Fruit fly (Drosophila melanogaster) whole organism, embryonic: ENCODE results near the gene CG5731.

Experiments used
- Aef1 ChIP-seq: fragments of 200-800 bp; sonication (Bioruptor generic); IDR thresholded peaks from 3 replicates; pipeline ENCODE4 v1.3.6; 2022; ENCODE audit warnings: missing biosample characterization, missing genetic modification characterization
- Bdp1 ChIP-seq: fragments of 200-800 bp; sonication (Bioruptor generic); optimal IDR thresholded peaks from 3 replicates; lab custom pipeline; 2016; ENCODE audit warnings: missing biosample characterization, missing genetic modification characterization
- CG10209 ChIP-seq: fragments of 200-800 bp; sonication (Bioruptor generic); optimal IDR thresholded peaks from 3 replicates; lab custom pipeline; 2017; ENCODE audit warnings: missing biosample characterization, mild to moderate bottlenecking, missing genetic modification characterization, missing genetic modification reagents
- CG10366 ChIP-seq: fragments of 200-800 bp; sonication (Bioruptor generic); IDR thresholded peaks from 2 replicates; pipeline ENCODE4 v1.3.6; 2022; ENCODE audit warnings: missing biosample characterization, missing genetic modification characterization
- CG11247 ChIP-seq: fragments of 200-800 bp; sonication (Bioruptor generic); IDR thresholded peaks from 2 replicates; pipeline ENCODE4 v1.3.6; 2022; ENCODE audit warnings: missing biosample characterization, missing genetic modification characterization
- CG14441 ChIP-seq: fragments of 200-800 bp; sonication (Bioruptor generic); IDR thresholded peaks from 2 replicates; pipeline ENCODE4 v1.3.6; 2022; ENCODE audit warnings: missing biosample characterization, missing genetic modification characterization
- CG1602 ChIP-seq: fragments of 200-800 bp; sonication (Bioruptor generic); optimal IDR thresholded peaks from 3 replicates; lab custom pipeline; 2016; ENCODE audit warnings: missing biosample characterization, missing genetic modification characterization
- CG1603 ChIP-seq: fragments of 200-800 bp; sonication (Bioruptor generic); optimal IDR thresholded peaks from 2 replicates; lab custom pipeline; 2019; ENCODE audit warnings: missing biosample characterization, mild to moderate bottlenecking, missing genetic modification characterization, moderate library complexity
- CG2116 ChIP-seq: fragments of 200-800 bp; sonication (Bioruptor generic); optimal IDR thresholded peaks from 3 replicates; lab custom pipeline; 2018; ENCODE audit warnings: missing biosample characterization, mild to moderate bottlenecking, missing genetic modification characterization
- CG2202 ChIP-seq: fragments of 200-800 bp; sonication (Bioruptor generic); optimal IDR thresholded peaks from 2 replicates; lab custom pipeline; 2018; ENCODE audit warnings: missing biosample characterization, mild to moderate bottlenecking, missing genetic modification characterization
- CG31365 ChIP-seq: fragments of 200-800 bp; sonication (Bioruptor generic); optimal IDR thresholded peaks from 2 replicates; lab custom pipeline; 2018; ENCODE audit warnings: missing biosample characterization, mild to moderate bottlenecking, missing genetic modification characterization
- CG3163 ChIP-seq: fragments of 200-800 bp; sonication (Bioruptor generic); optimal IDR thresholded peaks from 3 replicates; lab custom pipeline; 2016; ENCODE audit warnings: missing biosample characterization, missing genetic modification characterization
- CG3726 ChIP-seq: fragments of 200-800 bp; sonication (Bioruptor generic); IDR thresholded peaks from 3 replicates; pipeline ENCODE4, ENCODE4 v1.3.6; 2022; ENCODE audit warnings: missing biosample characterization, missing genetic modification characterization
- CG4328 ChIP-seq: fragments of 200-800 bp; sonication (Bioruptor generic); optimal IDR thresholded peaks from 3 replicates; lab custom pipeline; 2017; ENCODE audit warnings: missing biosample characterization, missing genetic modification reagents, missing genetic modification characterization
- CG5245 ChIP-seq: fragments of 200-800 bp; sonication (Bioruptor generic); optimal IDR thresholded peaks from 3 replicates; lab custom pipeline; 2016; ENCODE audit warnings: missing biosample characterization, missing genetic modification characterization
- CG6813 ChIP-seq: fragments of 200-800 bp; sonication (Bioruptor generic); optimal IDR thresholded peaks from 2 replicates; lab custom pipeline; 2017; ENCODE audit warnings: missing biosample characterization, missing genetic modification characterization, mild to moderate bottlenecking, moderate library complexity, missing genetic modification reagents
- CG6854 ChIP-seq: fragments of 200-800 bp; sonication (Bioruptor generic); optimal IDR thresholded peaks from 3 replicates; lab custom pipeline; 2017; ENCODE audit warnings: missing biosample characterization, mild to moderate bottlenecking, missing genetic modification characterization
- CG7357 ChIP-seq: fragments of 200-800 bp; sonication (Bioruptor generic); IDR thresholded peaks from 3 replicates; pipeline ENCODE4 v1.3.6; 2022; ENCODE audit warnings: missing biosample characterization, missing genetic modification characterization
- CG9876 ChIP-seq: fragments of 200-800 bp; sonication (Bioruptor generic); optimal IDR thresholded peaks from 2 replicates; lab custom pipeline; 2016; ENCODE audit warnings: missing biosample characterization, missing genetic modification characterization
- Camta ChIP-seq: fragments of 200-800 bp; sonication (Bioruptor generic); optimal IDR thresholded peaks from 2 replicates; lab custom pipeline; 2016; ENCODE audit warnings: missing biosample characterization, missing genetic modification characterization
- Chrac-16 ChIP-seq: fragments of 200-800 bp; sonication (Bioruptor generic); optimal IDR thresholded peaks from 3 replicates; lab custom pipeline; 2016; ENCODE audit warnings: missing biosample characterization, missing genetic modification characterization
- Dll ChIP-seq: fragments of 200-800 bp; sonication (Bioruptor generic); IDR thresholded peaks from 4 replicates; pipeline ENCODE4 v1.3.6; 2022; ENCODE audit warnings: missing biosample characterization, missing genetic modification characterization; ENCODE audit not compliant: partially characterized antibody
- HLH3B ChIP-seq: fragments of 200-800 bp; sonication (Bioruptor generic); IDR thresholded peaks from 2 replicates; pipeline ENCODE4 v1.3.6; 2022; ENCODE audit warnings: missing biosample characterization, missing genetic modification characterization
- Hmx ChIP-seq: fragments of 200-800 bp; sonication (Bioruptor generic); optimal IDR thresholded peaks from 2 replicates; lab custom pipeline; 2016; ENCODE audit warnings: missing biosample characterization, missing genetic modification characterization
- Hr51 ChIP-seq, 2 experiments: fragments of 200-800 bp; sonication (Bioruptor generic); optimal IDR thresholded peaks; 2 replicates in 1 of 2; 3 replicates in 1 of 2; lab custom pipeline; 2016 to 2018; ENCODE audit warnings: missing biosample characterization in 2 of 2, missing genetic modification characterization in 2 of 2, mild to moderate bottlenecking in 1 of 2, moderate library complexity in 1 of 2
- Hsf ChIP-seq: fragments of 200-800 bp; sonication (Bioruptor generic); optimal IDR thresholded peaks from 3 replicates; lab custom pipeline; 2016; ENCODE audit warnings: missing biosample characterization, missing genetic modification characterization
- Lim3 ChIP-seq: fragments of 200-800 bp; sonication (Bioruptor generic); IDR thresholded peaks from 2 replicates; pipeline ENCODE4 v1.3.6; 2022; ENCODE audit warnings: missing biosample characterization, missing genetic modification characterization
- MTF-1 ChIP-seq: fragments of 200-800 bp; sonication (Bioruptor generic); optimal IDR thresholded peaks from 2 replicates; lab custom pipeline; 2018; ENCODE audit warnings: missing biosample characterization, mild to moderate bottlenecking, missing genetic modification characterization, borderline replicate concordance
- Optix ChIP-seq: fragments of 200-800 bp; sonication (Bioruptor generic); IDR thresholded peaks from 3 replicates; pipeline ENCODE4 v1.3.6; 2022; ENCODE audit warnings: missing biosample characterization, missing genetic modification characterization
- Poxn ChIP-seq: fragments of 200-800 bp; sonication (Bioruptor generic); IDR thresholded peaks from 2 replicates; pipeline ENCODE4 v1.3.6; 2022; ENCODE audit warnings: missing biosample characterization, missing genetic modification characterization
- Rfx ChIP-seq: fragments of 200-800 bp; sonication (Bioruptor generic); IDR thresholded peaks from 2 replicates; pipeline ENCODE4 v1.3.6; 2022; ENCODE audit warnings: missing biosample characterization, missing genetic modification characterization
- Sox100B ChIP-seq: fragments of 200-800 bp; sonication (Bioruptor generic); optimal IDR thresholded peaks from 3 replicates; lab custom pipeline; 2018; ENCODE audit warnings: missing biosample characterization, mild to moderate bottlenecking, missing genetic modification characterization
- Ssrp ChIP-seq: fragments of 200-800 bp; sonication (Bioruptor generic); optimal IDR thresholded peaks from 2 replicates; lab custom pipeline; 2018; ENCODE audit warnings: missing biosample characterization, mild to moderate bottlenecking, missing genetic modification characterization, moderate library complexity
- Usf ChIP-seq: fragments of 200-800 bp; sonication (Bioruptor generic); optimal IDR thresholded peaks from 2 replicates; lab custom pipeline; 2017; ENCODE audit warnings: missing genotype, missing biosample characterization, missing genetic modification characterization
- aop ChIP-seq: fragments of 200-800 bp; sonication (Bioruptor generic); IDR thresholded peaks from 2 replicates; pipeline ENCODE4 v1.3.6; 2022; ENCODE audit warnings: missing biosample characterization, missing genetic modification characterization
- bcd ChIP-seq: fragments of 200-800 bp; sonication (Bioruptor generic); optimal IDR thresholded peaks from 2 replicates; lab custom pipeline; 2017; ENCODE audit warnings: missing biosample characterization, mild to moderate bottlenecking, missing genetic modification characterization
- caup ChIP-seq: fragments of 200-800 bp; sonication (Bioruptor generic); optimal IDR thresholded peaks from 3 replicates; lab custom pipeline; 2017; ENCODE audit warnings: missing biosample characterization, mild to moderate bottlenecking, missing genetic modification characterization, moderate library complexity; ENCODE audit not compliant: severe bottlenecking
- corto ChIP-seq: fragments of 200-800 bp; sonication (Bioruptor generic); optimal IDR thresholded peaks from 2 replicates; lab custom pipeline; 2016; ENCODE audit warnings: missing biosample characterization, mild to moderate bottlenecking, missing genetic modification characterization, moderate library complexity
- ind ChIP-seq: fragments of 200-800 bp; sonication (Bioruptor generic); optimal IDR thresholded peaks from 3 replicates; lab custom pipeline; 2016; ENCODE audit warnings: missing biosample characterization, missing genetic modification characterization
- jumu ChIP-seq: fragments of 200-800 bp; sonication (Bioruptor generic); optimal IDR thresholded peaks from 3 replicates; lab custom pipeline; 2016; ENCODE audit warnings: missing biosample characterization, missing genetic modification characterization
- nau ChIP-seq: fragments of 200-800 bp; sonication (Bioruptor generic); optimal IDR thresholded peaks from 3 replicates; lab custom pipeline; 2017; ENCODE audit warnings: missing biosample characterization, mild to moderate bottlenecking, missing genetic modification characterization, missing genetic modification reagents
- oc ChIP-seq: fragments of 200-800 bp; sonication (Bioruptor generic); optimal IDR thresholded peaks from 2 replicates; lab custom pipeline; 2018; ENCODE audit warnings: missing biosample characterization, mild to moderate bottlenecking, missing genetic modification characterization, moderate library complexity
- run ChIP-seq: fragments of 200-800 bp; sonication (Bioruptor generic); optimal IDR thresholded peaks from 3 replicates; lab custom pipeline; 2018; ENCODE audit warnings: missing biosample characterization, mild to moderate bottlenecking, missing genetic modification characterization
- slbo ChIP-seq: fragments of 200-800 bp; sonication (Bioruptor generic); IDR thresholded peaks from 2 replicates; pipeline ENCODE4 v1.3.6; 2022; ENCODE audit warnings: missing biosample characterization, missing genetic modification characterization
- sug ChIP-seq: fragments of 200-800 bp; optimal IDR thresholded peaks from 2 replicates; lab custom pipeline; 2019; ENCODE audit warnings: missing biosample characterization, mild to moderate bottlenecking, missing genetic modification characterization, moderate library complexity
- tgo ChIP-seq: fragments of 200-800 bp; sonication (Bioruptor generic); IDR thresholded peaks from 3 replicates; pipeline ENCODE4 v1.3.6; 2022; ENCODE audit warnings: missing biosample characterization, missing genetic modification characterization
- trem ChIP-seq: fragments of 200-800 bp; optimal IDR thresholded peaks from 3 replicates; lab custom pipeline; 2019; ENCODE audit warnings: missing biosample characterization, mild to moderate bottlenecking, missing genetic modification characterization, moderate library complexity
- tx ChIP-seq: fragments of 200-800 bp; sonication (Bioruptor generic); optimal IDR thresholded peaks from 2 replicates; lab custom pipeline; 2016; ENCODE audit warnings: missing biosample characterization, missing genetic modification characterization
- z ChIP-seq: fragments of 200-800 bp; sonication (Bioruptor generic); IDR thresholded peaks from 3 replicates; pipeline ENCODE4 v1.3.6; 2022; ENCODE audit warnings: missing biosample characterization, missing genetic modification characterization
- zfh1 ChIP-seq: fragments of 200-800 bp; sonication (Bioruptor generic); IDR thresholded peaks from 3 replicates; pipeline ENCODE4 v1.3.6; 2022; ENCODE audit warnings: missing biosample characterization, missing genetic modification characterization
- zfh2 ChIP-seq: fragments of 200-800 bp; sonication (Bioruptor generic); optimal IDR thresholded peaks from 2 replicates; lab custom pipeline; 2016; ENCODE audit warnings: missing biosample characterization, missing genetic modification characterization

Gene CG5731

DNA sequence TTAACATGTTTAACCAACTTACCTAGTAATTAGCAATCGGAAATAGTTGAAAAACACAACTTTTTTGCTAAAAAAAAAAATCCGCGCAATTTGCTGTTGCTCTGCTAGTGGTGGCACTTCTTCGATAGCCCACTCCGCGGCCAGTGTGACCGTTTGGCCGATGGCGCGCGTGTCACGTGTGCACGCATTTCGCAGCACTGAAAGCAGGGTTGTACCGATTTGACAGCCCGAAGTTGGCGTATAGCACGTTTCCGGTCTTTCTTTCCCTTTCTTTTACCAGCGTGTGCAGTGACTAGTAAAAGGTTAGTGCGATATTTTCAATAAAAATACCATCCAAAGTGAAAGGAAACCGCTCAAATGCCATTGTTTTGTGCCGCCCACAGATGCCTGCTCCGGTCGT lies 8.7 kb downstream of the CG5731 start, which contains the start of the genes Ripalpha and RpL7 (continued):
- peak; percentile 88 for TF ChIP-seq Sox100B (GFP tag; lab: Kevin White, UChicago)
- TF ChIP-seq Usf, result peak; percentile 97
- peak; percentile 90 for TF ChIP-seq Poxn (GFP tag; lab: Robert Waterston, UW)
- TF ChIP-seq CG1602 (GFP tag; lab: Kevin White, UChicago), result peak; percentile 92
- peak; percentile 99 for TF ChIP-seq zfh1 (GFP tag; lab: Robert Waterston, UW)
- peak; percentile 94 for TF ChIP-seq ind (GFP tag; lab: Kevin White, UChicago)
- TF ChIP-seq CG10366, result peak; percentile 96
- peak; percentile 92 for TF ChIP-seq CG3163 (GFP tag; lab: Kevin White, UChicago)
- peak; percentile 94 for TF ChIP-seq Bdp1
- TF ChIP-seq Hr51 (GFP tag; optimal IDR thresholded peaks at IDR 0.05; lab: Kevin White, UChicago), result peak; percentile 88 to 99
- peak; percentile 95 for TF ChIP-seq jumu
- TF ChIP-seq Ssrp (tag; lab: Kevin White, UChicago), result peak; percentile 84
- TF ChIP-seq CG31365 (tag; lab: Kevin White, UChicago), result peak; percentile 89
- TF ChIP-seq Dll (GFP tag; lab: Robert Waterston, UW), result peak; percentile 83
- peak; percentile 92 for TF ChIP-seq tgo (GFP tag; lab: Robert Waterston, UW)
- peak; percentile 96 for TF ChIP-seq slbo
- peak; percentile 98 for TF ChIP-seq CG1603
- peak; percentile 75; the same call in 2 of the 3 replicates for TF ChIP-seq z (GFP tag; lab: Robert Waterston, UW)
- TF ChIP-seq Rfx (GFP tag; lab: Robert Waterston, UW), result peak; percentile 99
- TF ChIP-seq run, result no peak
- TF ChIP-seq Hsf (GFP tag; lab: Kevin White, UChicago), result peak; percentile 98
- peak; percentile 99 for TF ChIP-seq CG4328 (GFP tag; lab: Kevin White, UChicago)
- TF ChIP-seq caup (GFP tag; lab: Kevin White, UChicago), result peak; percentile 99
- peak; percentile 98 for TF ChIP-seq CG11247 (GFP tag; lab: Robert Waterston, UW)
- peak; percentile 99 for TF ChIP-seq CG6813 (GFP tag; lab: Kevin White, UChicago)
- TF ChIP-seq CG3726, result peak; percentile 92
- peak; percentile 80 for TF ChIP-seq CG7357
- TF ChIP-seq zfh2 (GFP tag; lab: Kevin White, UChicago), result peak; percentile 98
- peak; percentile 94 for TF ChIP-seq oc (tag; lab: Kevin White, UChicago)
- peak; percentile 98 for TF ChIP-seq MTF-1 (GFP tag; lab: Kevin White, UChicago)
- TF ChIP-seq nau (GFP tag; lab: Kevin White, UChicago), result peak; percentile 99
- peak; percentile 95 for TF ChIP-seq HLH3B
- peak; percentile 91 for TF ChIP-seq trem (tag; lab: Kevin White, UChicago)
- TF ChIP-seq CG5245, result peak; percentile 97
- peak; percentile 94 for TF ChIP-seq Chrac-16
- peak; percentile 96 for TF ChIP-seq Camta
- peak; percentile 95 for TF ChIP-seq Optix (GFP tag; lab: Robert Waterston, UW)
- peak; percentile 92 for TF ChIP-seq sug (tag; lab: Kevin White, UChicago)
- TF ChIP-seq tx, result peak; percentile 96
- peak; percentile 54 for TF ChIP-seq Hmx (GFP tag; lab: Kevin White, UChicago)
- peak; percentile 100 for TF ChIP-seq CG2116 (GFP tag; lab: Kevin White, UChicago)
- peak; percentile 95 for TF ChIP-seq CG2202
- TF ChIP-seq CG9876, result peak; percentile 99
- TF ChIP-seq CG14441 (GFP tag; lab: Robert Waterston, UW), result peak; percentile 93
- TF ChIP-seq Lim3 (GFP tag; lab: Robert Waterston, UW), result no peak; the same call in 1 of the 2 replicates
- peak; percentile 99 for TF ChIP-seq CG10209 (GFP tag; lab: Kevin White, UChicago)
- peak; percentile 94 for TF ChIP-seq Aef1 (GFP tag; lab: Robert Waterston, UW)
- peak; percentile 85 for TF ChIP-seq aop (GFP tag; lab: Robert Waterston, UW)
- peak; percentile 92 for TF ChIP-seq CG6854
- TF ChIP-seq corto (GFP tag; lab: Kevin White, UChicago), result peak; percentile 85
- peak; percentile 100 for TF ChIP-seq bcd (GFP tag; lab: Kevin White, UChicago)
